Worm (Caenorhabditis elegans) whole organism, young adult: ENCODE measurements around the gene lelo-2.
A peak's percentile ranks its signal among the peaks of the same experiment; 100 is the strongest.

Experiments
- B0019.2 ChIP-seq: fragments of 200-800 bp; sonication (Bioruptor generic); conservative IDR thresholded peaks from 2 replicates; pipeline ENCODE4 v1.3.6; 2022; ENCODE audit warnings: missing genetic modification reagents, missing genetic modification characterization, missing compliant biosample characterization
- C06A6.2 ChIP-seq: fragments of 200-800 bp; sonication (Bioruptor generic); conservative IDR thresholded peaks from 2 replicates; pipeline ENCODE4 v1.3.6; 2022; ENCODE audit warnings: missing genetic modification characterization, missing compliant biosample characterization
- F23B12.7 ChIP-seq: sonication (generic microtip); optimal IDR thresholded peaks from 2 replicates; lab custom pipeline; 2017; ENCODE audit warnings: missing genetic modification characterization, mild to moderate bottlenecking, missing compliant biosample characterization, antibody characterized with exemption, moderate library complexity; ENCODE audit not compliant: insufficient read depth
- F33H1.4 ChIP-seq: fragments of 200-800 bp; sonication (Bioruptor generic); IDR thresholded peaks from 2 replicates; pipeline ENCODE4 v1.3.6; 2022; ENCODE audit warnings: missing genetic modification reagents, missing genetic modification characterization, missing compliant biosample characterization
- F49E8.2 ChIP-seq: sonication (generic microtip); optimal IDR thresholded peaks from 3 replicates; lab custom pipeline; 2017; ENCODE audit warnings: missing genetic modification characterization, mild to moderate bottlenecking, missing compliant biosample characterization, antibody characterized with exemption, moderate library complexity; ENCODE audit not compliant: insufficient read depth
- K11D2.4 ChIP-seq: fragments of 200-800 bp; sonication (Bioruptor generic); IDR thresholded peaks from 2 replicates; pipeline ENCODE4 v1.3.6; 2022; ENCODE audit warnings: missing genetic modification reagents, missing genetic modification characterization, missing compliant biosample characterization
- Y53F4B.3 ChIP-seq: fragments of 200-800 bp; sonication (Bioruptor generic); IDR thresholded peaks from 2 replicates; pipeline ENCODE4 v1.3.6; 2022; ENCODE audit warnings: missing genetic modification reagents, missing genetic modification characterization, missing compliant biosample characterization
- akir-1 ChIP-seq: fragments of 200-800 bp; sonication (Bioruptor generic); optimal IDR thresholded peaks from 2 replicates; lab custom pipeline; 2018; ENCODE audit warnings: mild to moderate bottlenecking, missing genetic modification characterization, moderate library complexity, missing compliant biosample characterization
- bed-2 ChIP-seq: fragments of 200-800 bp; sonication (Bioruptor generic); IDR thresholded peaks from 2 replicates; pipeline ENCODE4 v1.3.6; 2022; ENCODE audit warnings: missing genetic modification reagents, missing genetic modification characterization, missing compliant biosample characterization
- cebp-1 ChIP-seq, 2 experiments: fragments of 200-800 bp in 1 of 2; sonication (Bioruptor generic) in 1 of 2; sonication (generic microtip) in 1 of 2; IDR thresholded peaks in 1 of 2; optimal IDR thresholded peaks in 1 of 2; 2 replicates each; pipeline versions ENCODE4 v1.3.6 to Lab custom; 2017 to 2022; ENCODE audit warnings: missing compliant biosample characterization in 2 of 2, missing genetic modification characterization in 2 of 2, mild to moderate bottlenecking in 1 of 2, missing genetic modification reagents in 1 of 2, moderate library complexity in 1 of 2
- efl-1 ChIP-seq: fragments of 150-350 bp; optimal IDR thresholded peaks from 2 replicates; lab custom pipeline; 2014; ENCODE audit warnings: missing biosample characterization, missing genetic modification reagents, missing genetic modification characterization
- egl-44 ChIP-seq: fragments of 200-800 bp; sonication (Bioruptor generic); IDR thresholded peaks from 2 replicates; pipeline ENCODE4 v1.3.6; 2022; ENCODE audit warnings: missing genetic modification reagents, missing genetic modification characterization, missing compliant biosample characterization
- hlh-26 ChIP-seq: fragments of 200-800 bp; sonication (Bioruptor generic); conservative IDR thresholded peaks from 2 replicates; pipeline ENCODE4 v1.3.6; 2022; ENCODE audit warnings: missing genetic modification reagents, missing genetic modification characterization, missing compliant biosample characterization
- hrde-1 ChIP-seq: sonication (generic microtip); optimal IDR thresholded peaks from 2 replicates; lab custom pipeline; 2016; ENCODE audit warnings: missing genetic modification characterization, mild to moderate bottlenecking, missing compliant biosample characterization, moderate library complexity, missing genotype, missing genetic modification reagents, borderline replicate concordance
- hsf-1 ChIP-seq: fragments of 200-800 bp; sonication (Bioruptor generic); IDR thresholded peaks from 2 replicates; pipeline ENCODE4 v1.3.6; 2022; ENCODE audit warnings: missing genetic modification reagents, missing genetic modification characterization, missing compliant biosample characterization
- let-607 ChIP-seq, 2 experiments: fragments of 200-800 bp in 1 of 2; sonication (Bioruptor generic) in 1 of 2; sonication (generic microtip) in 1 of 2; optimal IDR thresholded peaks; 2 replicates each; lab custom pipeline; 2016 to 2018; ENCODE audit warnings: mild to moderate bottlenecking in 2 of 2, missing compliant biosample characterization in 2 of 2, missing genetic modification characterization in 2 of 2, moderate library complexity in 2 of 2, missing genotype in 1 of 2
- lin-35 ChIP-seq, 3 experiments: fragments of 150-350 bp in 2 of 3; sonication (generic microtip) in 1 of 3; optimal IDR thresholded peaks; 2 replicates each; lab custom pipeline; 2014 to 2018; ENCODE audit warnings: missing biosample characterization in 3 of 3, missing genetic modification characterization in 3 of 3, missing genetic modification reagents in 3 of 3
- lsy-27 ChIP-seq: sonication (generic microtip); optimal IDR thresholded peaks from 2 replicates; lab custom pipeline; 2017; ENCODE audit warnings: missing genetic modification characterization, mild to moderate bottlenecking, missing compliant biosample characterization, antibody characterized with exemption, missing genotype, borderline replicate concordance; ENCODE audit not compliant: insufficient read depth
- madf-8 ChIP-seq: fragments of 200-800 bp; sonication (Bioruptor generic); conservative IDR thresholded peaks from 2 replicates; pipeline ENCODE4 v1.3.6; 2022; ENCODE audit warnings: missing genetic modification reagents, missing genetic modification characterization, missing compliant biosample characterization
- mcd-1 ChIP-seq: fragments of 200-800 bp; sonication (Bioruptor generic); IDR thresholded peaks from 2 replicates; pipeline ENCODE4 v1.3.6; 2022; ENCODE audit warnings: missing genetic modification reagents, missing genetic modification characterization, missing compliant biosample characterization
- mes-4 ChIP-seq: sonication (generic microtip); optimal IDR thresholded peaks from 2 replicates; lab custom pipeline; 2016; ENCODE audit warnings: missing genotype, missing genetic modification characterization, missing compliant biosample characterization
- nfya-2 ChIP-seq: fragments of 200-800 bp; sonication (Bioruptor generic); IDR thresholded peaks from 2 replicates; pipeline ENCODE4 v1.3.6; 2022; ENCODE audit warnings: missing genetic modification reagents, missing genetic modification characterization, missing compliant biosample characterization
- nhr-80 ChIP-seq: sonication (generic microtip); optimal IDR thresholded peaks from 2 replicates; lab custom pipeline; 2016; ENCODE audit warnings: missing genetic modification characterization, missing compliant biosample characterization
- rpc-1 ChIP-seq, 2 experiments: fragments of 150-350 bp in 1 of 2; sonication (generic microtip) in 1 of 2; optimal IDR thresholded peaks; 2 replicates each; lab custom pipeline; 2014 to 2018; ENCODE audit warnings: missing biosample characterization in 1 of 2, missing genetic modification characterization in 1 of 2, missing genetic modification reagents in 1 of 2, missing genotype in 1 of 2
- tbx-9 ChIP-seq: sonication (generic microtip); optimal IDR thresholded peaks from 2 replicates; lab custom pipeline; 2016; ENCODE audit warnings: borderline replicate concordance, missing genetic modification characterization, inconsistent platforms, missing compliant biosample characterization
- unc-62 ChIP-seq: fragments of 150-350 bp; optimal IDR thresholded peaks from 2 replicates; lab custom pipeline; 2014; ENCODE audit warnings: missing biosample characterization, missing genetic modification reagents, missing genetic modification characterization
- xnd-1 ChIP-seq: sonication (generic microtip); optimal IDR thresholded peaks from 2 replicates; lab custom pipeline; 2016; ENCODE audit warnings: missing genotype, missing genetic modification reagents, missing genetic modification characterization, missing compliant biosample characterization
- ztf-26 ChIP-seq: sonication (generic microtip); optimal IDR thresholded peaks from 2 replicates; lab custom pipeline; 2017; ENCODE audit warnings: missing genetic modification characterization, missing compliant biosample characterization
- ztf-6 ChIP-seq: fragments of 200-800 bp; sonication (Bioruptor generic); IDR thresholded peaks from 2 replicates; pipeline ENCODE4 v1.3.6; 2022; ENCODE audit warnings: missing genetic modification reagents, missing genetic modification characterization, missing compliant biosample characterization

The lelo-2 gene

DNA sequence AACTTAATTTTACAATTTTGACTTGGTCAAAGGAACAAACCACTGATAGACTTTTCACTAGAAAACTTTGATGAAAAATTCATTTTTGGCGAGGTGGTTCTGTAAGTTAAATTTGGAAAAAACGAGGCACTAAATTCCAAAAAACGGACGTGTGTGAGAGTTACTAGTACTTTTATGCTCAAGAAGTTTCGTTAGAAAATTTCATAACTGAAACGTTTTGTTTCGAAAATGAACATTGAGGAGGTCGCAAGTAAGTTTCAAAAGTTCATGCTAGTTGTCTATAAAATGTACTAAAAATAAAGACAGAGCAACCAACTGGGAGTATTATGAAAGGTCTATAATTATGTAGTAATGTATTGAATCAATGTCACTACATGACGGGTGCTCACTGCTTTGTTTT, 35.3 kb downstream of the lelo-2 start, which contains the start of gene pals-17:
pals-17 (minus strand) TSS at position 101 of the 400 bp plus-strand sequence.
- no peak for TF ChIP-seq lin-35 (GFP tag; optimal IDR thresholded peaks at IDR 0.05; lab: Kevin White, UChicago)
- TF ChIP-seq mes-4 (tag; lab: Kevin White, UChicago): no peak
- TF ChIP-seq Y53F4B.3 (GFP tag; lab: Robert Waterston, UW): no peak
- TF ChIP-seq hrde-1 (tag; lab: Kevin White, UChicago): no peak
- TF ChIP-seq B0019.2 (GFP tag; lab: Robert Waterston, UW): no peak
- TF ChIP-seq cebp-1 (GFP tag; IDR thresholded peaks at IDR 0.05; lab: Robert Waterston, UW): no peak
- no peak for TF ChIP-seq cebp-1 (tag; optimal IDR thresholded peaks at IDR 0.05; lab: Kevin White, UChicago)
- no peak for TF ChIP-seq tbx-9 (tag; lab: Kevin White, UChicago)
- TF ChIP-seq xnd-1 (tag; lab: Kevin White, UChicago): no peak
- TF ChIP-seq let-607 (tag; optimal IDR thresholded peaks at IDR 0.05; lab: Kevin White, UChicago): no peak
- no peak for TF ChIP-seq bed-2 (GFP tag; lab: Robert Waterston, UW)
- TF ChIP-seq hlh-26 (GFP tag; lab: Robert Waterston, UW): no peak
- TF ChIP-seq mcd-1 (GFP tag; lab: Robert Waterston, UW): no peak
- no peak for TF ChIP-seq egl-44 (GFP tag; lab: Robert Waterston, UW)
- no peak for TF ChIP-seq ztf-6 (GFP tag; lab: Robert Waterston, UW)
- TF ChIP-seq, all 124 proteins: peak for 0

DNA sequence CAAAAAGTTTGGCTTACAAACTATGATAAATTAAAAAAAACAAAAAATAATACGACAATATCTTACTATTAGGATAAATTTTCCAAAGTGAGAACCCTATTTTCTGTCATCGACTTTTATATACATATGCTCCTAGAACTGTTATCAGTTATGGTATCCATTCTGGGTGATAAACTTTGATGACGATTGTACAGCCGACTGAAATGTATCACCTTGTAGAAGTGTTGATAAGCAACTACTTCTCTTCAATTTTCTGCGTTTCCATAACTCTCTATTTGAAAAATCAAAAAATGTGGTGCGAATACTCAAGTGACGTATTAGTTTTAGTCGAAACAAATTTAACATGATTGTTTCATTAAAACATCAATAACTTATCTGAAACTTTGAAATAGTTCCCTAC, 37.0 kb downstream of the lelo-2 start:
- TF ChIP-seq ztf-26 (tag; lab: Kevin White, UChicago): no peak
- TF ChIP-seq nhr-80 (tag; lab: Kevin White, UChicago): peak; percentile 78

DNA sequence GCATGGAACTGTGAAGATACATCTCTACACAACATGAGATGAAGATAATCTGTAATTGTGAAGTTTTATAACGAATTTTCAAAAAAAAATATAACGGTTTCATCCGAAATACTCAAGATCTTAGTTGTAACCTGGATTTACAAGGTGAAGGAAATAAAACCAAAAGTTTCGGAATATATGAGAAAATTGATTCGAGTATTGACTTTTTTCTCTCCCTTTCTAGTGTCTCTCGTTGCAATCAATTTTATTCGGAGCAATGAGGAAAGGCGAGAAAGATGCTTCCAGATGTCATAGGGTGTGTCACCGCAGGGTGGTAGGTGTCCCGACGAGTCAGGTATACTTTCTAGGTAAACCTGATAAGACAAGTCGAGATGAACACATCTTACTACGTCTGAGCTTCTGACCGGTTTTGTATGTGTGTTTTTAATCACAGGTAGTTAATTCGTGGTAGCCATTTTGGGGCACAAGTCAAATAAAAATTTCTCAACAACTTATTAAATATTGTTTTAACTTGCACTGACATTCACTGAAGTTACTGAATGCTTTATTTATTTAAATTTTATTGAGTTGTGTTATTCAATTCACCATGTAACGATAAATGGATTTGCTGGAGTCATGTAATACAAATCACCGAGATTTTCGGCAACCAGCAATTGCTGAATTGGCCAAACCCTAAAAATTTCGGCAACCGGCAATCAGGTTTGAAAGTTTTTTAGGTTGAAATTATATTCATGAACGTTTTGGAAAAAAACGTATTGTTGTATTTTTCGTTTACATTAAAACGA, 38.6 kb downstream of the lelo-2 start, which contains the start of gene pals-20:
pals-20 (minus strand) TSS at position 51 of the 785 bp plus-strand sequence.
- TF ChIP-seq nhr-80 (tag; lab: Kevin White, UChicago) (peak; percentile 48), F49E8.2 (tag; lab: Kevin White, UChicago) (no peak), F33H1.4 (GFP tag; lab: Robert Waterston, UW) (no peak), mcd-1 (GFP tag; lab: Robert Waterston, UW) (no peak), hsf-1 (no peak)

DNA sequence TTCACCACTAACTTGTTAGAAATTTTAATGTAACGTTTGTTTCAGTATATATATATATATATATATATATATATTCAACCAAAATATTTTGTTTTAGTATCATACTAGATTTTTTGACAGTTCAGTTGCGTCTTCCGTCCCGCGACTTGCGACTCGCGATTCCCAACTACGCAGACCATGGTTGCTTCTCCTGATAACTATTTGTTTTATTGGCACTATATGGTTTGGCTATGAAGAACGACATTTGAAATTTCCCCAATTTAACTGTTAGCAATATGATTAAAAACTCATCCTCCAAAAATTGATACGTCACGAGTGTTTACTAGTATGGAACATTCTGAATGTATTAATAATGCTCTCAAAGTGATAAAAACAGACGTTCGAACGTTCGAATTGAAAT, 42.3 kb downstream of the lelo-2 start:
- TF ChIP-seq ztf-26 (tag; lab: Kevin White, UChicago) (no peak), nhr-80 (tag; lab: Kevin White, UChicago) (peak; percentile 20)

DNA sequence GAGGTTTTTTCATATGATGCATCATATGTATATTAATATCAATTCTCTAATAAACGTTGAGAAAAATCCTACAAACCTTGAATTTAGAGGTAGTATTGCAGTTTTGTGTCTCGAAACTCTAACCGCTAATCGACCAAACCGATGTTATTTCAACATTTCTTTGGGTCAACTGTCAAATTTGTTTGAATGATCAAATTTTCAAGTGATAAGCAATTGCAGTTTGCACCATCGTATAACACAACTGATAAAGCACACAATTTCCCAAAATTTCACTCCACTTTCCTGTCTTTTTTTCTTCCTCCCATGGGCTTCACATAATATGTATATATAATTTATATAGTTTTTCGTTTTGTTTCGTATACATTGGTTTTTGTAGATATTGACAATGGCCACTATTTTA, 42.9 kb downstream of the lelo-2 start, which contains the start of the genes fbxa-138 and Y82E9BR.5:
fbxa-138 (minus strand) TSS at position 161 of the 400 bp plus-strand sequence.
Y82E9BR.5 (plus strand) TSS at position 279 of the 400 bp plus-strand sequence.
- TF ChIP-seq bed-2 (GFP tag; lab: Robert Waterston, UW) (no peak), nhr-80 (tag; lab: Kevin White, UChicago) (peak; percentile 72)

DNA sequence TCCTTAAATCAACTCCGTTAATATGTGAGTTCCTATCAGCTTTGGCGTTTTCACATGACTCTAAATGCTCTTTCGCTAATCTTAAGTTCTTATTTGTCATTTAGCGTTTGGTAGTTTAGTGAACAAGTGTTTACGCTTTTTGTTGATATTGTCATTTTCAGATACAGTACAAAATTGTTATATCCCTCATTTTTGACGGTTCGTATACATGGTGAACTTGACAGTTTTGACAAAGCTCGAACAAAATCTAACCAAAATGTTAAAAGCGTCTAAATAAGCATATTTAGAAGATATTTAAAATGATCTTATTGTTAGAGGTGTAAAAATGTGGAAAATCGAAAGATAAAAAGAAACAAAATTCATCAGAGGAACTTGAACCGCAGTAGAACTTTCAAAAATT, 43.5 kb downstream of the lelo-2 start:
- TF ChIP-seq akir-1 (GFP tag; lab: Kevin White, UChicago) (no peak), xnd-1 (tag; lab: Kevin White, UChicago) (no peak), rpc-1 (optimal IDR thresholded peaks at IDR 0.05; lab: Kevin White, UChicago) (no peak), rpc-1 (tag; optimal IDR thresholded peaks at IDR 0.05; lab: Kevin White, UChicago) (no peak), efl-1 (GFP tag; lab: Kevin White, UChicago) (no peak), madf-8 (GFP tag; lab: Robert Waterston, UW) (no peak), unc-62 (no peak), lsy-27 (tag; lab: Kevin White, UChicago) (no peak), F49E8.2 (tag; lab: Kevin White, UChicago) (no peak), nfya-2 (GFP tag; lab: Robert Waterston, UW) (no peak), K11D2.4 (GFP tag; lab: Robert Waterston, UW) (no peak), C06A6.2 (GFP tag; lab: Robert Waterston, UW) (no peak), F23B12.7 (tag; lab: Kevin White, UChicago) (no peak), Y53F4B.3 (GFP tag; lab: Robert Waterston, UW) (no peak), lin-35 (GFP tag; optimal IDR thresholded peaks at IDR 0.05; lab: Kevin White, UChicago) (no peak), F33H1.4 (GFP tag; lab: Robert Waterston, UW) (no peak)
- TF ChIP-seq, all 124 proteins: peak for 0
